Worm (Caenorhabditis elegans) whole organism, L4 larva: ENCODE results near the gene T28A8.3.

ENCODE experiments used
- D1046.2 ChIP-seq: fragments of 200-800 bp; sonication (Bioruptor generic); IDR thresholded peaks from 2 replicates; pipeline ENCODE4 v1.3.6; 2022; ENCODE audit warnings: missing genetic modification characterization, missing compliant biosample characterization
- F37D6.2 ChIP-seq: sonication (generic microtip); optimal IDR thresholded peaks from 2 replicates; lab custom pipeline; 2016; ENCODE audit warnings: mild to moderate bottlenecking, missing genetic modification characterization, missing compliant biosample characterization
- F49E8.2 ChIP-seq: sonication (generic microtip); optimal IDR thresholded peaks from 2 replicates; lab custom pipeline; 2016; ENCODE audit warnings: missing compliant biosample characterization, mild to moderate bottlenecking, missing genetic modification characterization, borderline replicate concordance
- Y48G9A.11 ChIP-seq: fragments of 200-800 bp; sonication (Bioruptor generic); IDR thresholded peaks from 2 replicates; pipeline ENCODE4 v1.3.6; 2022; ENCODE audit warnings: missing genetic modification reagents, missing genetic modification characterization, missing compliant biosample characterization
- aha-1 ChIP-seq: fragments of 150-350 bp; peaks from one replicate; lab custom pipeline; 2014; ENCODE audit warnings: missing biosample characterization, missing genetic modification characterization
- ama-1 ChIP-seq: fragments of 150-350 bp; optimal IDR thresholded peaks from 2 replicates; lab custom pipeline; 2014; ENCODE audit warnings: inconsistent platforms, mixed read lengths
- attf-4 ChIP-seq: sonication (generic microtip); optimal IDR thresholded peaks from 3 replicates; lab custom pipeline; 2017; ENCODE audit warnings: missing biosample characterization, missing genetic modification characterization
- ceh-44 ChIP-seq: fragments of 200-800 bp; sonication (Bioruptor generic); IDR thresholded peaks from 2 replicates; pipeline ENCODE4 v1.3.6; 2022; ENCODE audit warnings: missing genetic modification reagents, missing genetic modification characterization, missing compliant biosample characterization
- ceh-82 ChIP-seq: sonication (generic microtip); optimal IDR thresholded peaks from 2 replicates; lab custom pipeline; 2017; ENCODE audit warnings: missing biosample characterization, missing genetic modification characterization
- cey-2 ChIP-seq: sonication (generic microtip); optimal IDR thresholded peaks from 3 replicates; lab custom pipeline; 2017; ENCODE audit warnings: missing genetic modification characterization, mild to moderate bottlenecking, missing compliant biosample characterization, antibody characterized with exemption, borderline replicate concordance; ENCODE audit not compliant: insufficient read depth
- daf-8 ChIP-seq: fragments of 200-800 bp; sonication (Bioruptor generic); IDR thresholded peaks from 2 replicates; pipeline ENCODE4 v1.3.6; 2022; ENCODE audit warnings: missing genetic modification characterization, missing compliant biosample characterization
- dmd-6 ChIP-seq: fragments of 200-800 bp; sonication (Bioruptor generic); IDR thresholded peaks from 2 replicates; pipeline ENCODE4 v1.3.6; 2022; ENCODE audit warnings: missing genetic modification reagents, missing genetic modification characterization, missing compliant biosample characterization
- dve-1 ChIP-seq: sonication (generic microtip); optimal IDR thresholded peaks from 2 replicates; lab custom pipeline; 2017; ENCODE audit warnings: antibody characterized with exemption, mild to moderate bottlenecking, missing genetic modification characterization, missing compliant biosample characterization; ENCODE audit not compliant: insufficient read depth
- egl-27 ChIP-seq: sonication (generic microtip); optimal IDR thresholded peaks from 3 replicates; lab custom pipeline; 2017; ENCODE audit warnings: missing biosample characterization, missing genetic modification reagents, missing genetic modification characterization
- egl-43 ChIP-seq: fragments of 200-800 bp; sonication (Bioruptor generic); IDR thresholded peaks from 2 replicates; pipeline ENCODE4 v1.3.6; 2022; ENCODE audit warnings: missing genetic modification reagents, missing genetic modification characterization, missing compliant biosample characterization
- gei-8 ChIP-seq: fragments of 200-800 bp; sonication (Bioruptor generic); optimal IDR thresholded peaks from 2 replicates; lab custom pipeline; 2018; ENCODE audit warnings: mild to moderate bottlenecking, missing genetic modification characterization, missing compliant biosample characterization
- hlh-30 ChIP-seq: sonication (generic microtip); optimal IDR thresholded peaks from 2 replicates; lab custom pipeline; 2017; ENCODE audit warnings: antibody characterized with exemption, mild to moderate bottlenecking, missing genetic modification characterization, missing compliant biosample characterization; ENCODE audit not compliant: insufficient read depth
- jun-1 ChIP-seq: fragments of 150-350 bp; optimal IDR thresholded peaks from 2 replicates; lab custom pipeline; 2014; ENCODE audit warnings: missing biosample characterization, missing genetic modification reagents, missing genetic modification characterization
- lin-38 ChIP-seq: fragments of 200-800 bp; sonication (Bioruptor generic); IDR thresholded peaks from 2 replicates; pipeline ENCODE4 v1.3.6; 2022; ENCODE audit warnings: missing genetic modification reagents, missing genetic modification characterization, missing compliant biosample characterization
- lin-39 ChIP-seq: fragments of 150-350 bp; optimal IDR thresholded peaks from 2 replicates; lab custom pipeline; 2014; ENCODE audit warnings: missing biosample characterization, missing genetic modification reagents, missing genetic modification characterization
- madf-5 ChIP-seq, 2 experiments: fragments of 200-800 bp; sonication (Bioruptor generic); IDR thresholded peaks; 2 replicates each; pipeline ENCODE4 v1.3.6; 2022; ENCODE audit warnings: missing compliant biosample characterization in 2 of 2, missing genetic modification characterization in 2 of 2
- mep-1 ChIP-seq: fragments of 150-350 bp; sonication (generic microtip); optimal IDR thresholded peaks from 3 replicates; lab custom pipeline; 2014; ENCODE audit warnings: missing biosample characterization, missing genetic modification characterization
- nhr-102 ChIP-seq: sonication (generic microtip); optimal IDR thresholded peaks from 2 replicates; lab custom pipeline; 2016; ENCODE audit warnings: mild to moderate bottlenecking, missing genetic modification characterization, moderate library complexity, missing compliant biosample characterization
- nhr-42 ChIP-seq: fragments of 200-800 bp; sonication (Bioruptor generic); IDR thresholded peaks from 2 replicates; pipeline ENCODE4 v1.3.6; 2022; ENCODE audit warnings: missing genetic modification characterization, missing compliant biosample characterization
- pha-4 ChIP-seq, 2 experiments: fragments of 150-350 bp in 1 of 2; fragments of 200-800 bp in 1 of 2; sonication (Bioruptor generic) in 1 of 2; IDR thresholded peaks in 1 of 2; optimal IDR thresholded peaks in 1 of 2; 2 replicates each; pipeline versions ENCODE4 v1.3.6 to Lab custom; 2014 to 2022; ENCODE audit warnings: missing genetic modification characterization in 2 of 2, missing genetic modification reagents in 2 of 2, missing biosample characterization in 1 of 2, missing compliant biosample characterization in 1 of 2
- rbr-2 ChIP-seq: sonication (generic microtip); optimal IDR thresholded peaks from 2 replicates; lab custom pipeline; 2016; ENCODE audit warnings: missing genotype, missing genetic modification characterization, missing compliant biosample characterization
- saeg-2 ChIP-seq: fragments of 200-800 bp; sonication (Bioruptor generic); IDR thresholded peaks from 2 replicates; pipeline ENCODE4 v1.3.6; 2022; ENCODE audit warnings: missing genetic modification reagents, missing genetic modification characterization, missing compliant biosample characterization
- set-16 ChIP-seq: fragments of 200-800 bp; sonication (Bioruptor generic); IDR thresholded peaks from 2 replicates; pipeline ENCODE4 v1.3.6; 2022; ENCODE audit warnings: missing genetic modification reagents, missing genetic modification characterization, missing compliant biosample characterization
- skn-1 ChIP-seq: fragments of 150-350 bp; optimal IDR thresholded peaks from 2 replicates; lab custom pipeline; 2014; ENCODE audit warnings: missing biosample characterization, missing genetic modification characterization
- spr-1 ChIP-seq: sonication (generic microtip); optimal IDR thresholded peaks from 2 replicates; lab custom pipeline; 2016; ENCODE audit warnings: mild to moderate bottlenecking, missing genetic modification characterization, missing compliant biosample characterization
- tag-97 ChIP-seq: fragments of 200-800 bp; sonication (Bioruptor generic); IDR thresholded peaks from 2 replicates; pipeline ENCODE4 v1.3.6; 2022; ENCODE audit warnings: missing genetic modification characterization, missing compliant biosample characterization
- unc-62 ChIP-seq, 3 experiments: fragments of 150-350 bp in 1 of 3; sonication (generic microtip); optimal IDR thresholded peaks in 2 of 3; peaks in 1 of 3; 1 replicate in 1 of 3; 2 replicates in 2 of 3; lab custom pipeline; 2014 to 2017; ENCODE audit warnings: missing biosample characterization in 3 of 3, missing genetic modification characterization in 3 of 3, missing genetic modification reagents in 3 of 3, missing genotype in 1 of 3
- vab-7 ChIP-seq: fragments of 200-800 bp; sonication (Bioruptor generic); IDR thresholded peaks from 2 replicates; pipeline ENCODE4 v1.3.6; 2022; ENCODE audit warnings: missing genetic modification reagents, missing genetic modification characterization, missing compliant biosample characterization
- zag-1 ChIP-seq: fragments of 150-350 bp; optimal IDR thresholded peaks from 2 replicates; lab custom pipeline; 2014; ENCODE audit warnings: missing biosample characterization, missing genetic modification characterization
- zip-11 ChIP-seq: fragments of 200-800 bp; sonication (Bioruptor generic); IDR thresholded peaks from 2 replicates; pipeline ENCODE4 v1.3.6; 2022; ENCODE audit warnings: missing genetic modification characterization, missing compliant biosample characterization
- ztf-11 ChIP-seq: fragments of 150-350 bp; optimal IDR thresholded peaks from 2 replicates; lab custom pipeline; 2014; ENCODE audit warnings: missing biosample characterization, missing genetic modification characterization

Gene T28A8.3

DNA sequence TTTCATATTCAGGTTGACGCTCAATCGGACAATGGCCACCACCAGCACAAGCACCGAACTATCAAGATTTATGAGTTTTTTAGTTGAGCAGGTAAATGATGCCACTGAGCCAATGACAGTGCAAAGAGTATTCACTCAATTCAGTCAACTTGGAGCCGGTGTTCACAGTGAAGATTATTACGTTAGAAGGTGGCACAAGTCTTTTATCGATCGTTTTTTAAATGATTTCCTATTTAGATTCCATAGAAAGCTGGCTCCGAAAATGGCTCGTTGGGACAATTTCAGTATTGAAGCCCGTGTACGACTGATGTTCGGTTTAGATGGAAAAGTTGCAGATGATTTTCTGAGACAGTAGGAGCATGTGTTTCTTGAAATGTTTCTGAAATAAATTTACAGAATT lies 4.2 kb upstream of the T28A8.3 start, which contains the start of gene T28A8.5:
Gene T28A8.5, plus strand, starts transcription at position 32 of the 400 bp plus-strand sequence.
- peak in 1 of 2 experiments; percentile 60 for TF ChIP-seq unc-62 (GFP tag; optimal IDR thresholded peaks at IDR 0.05 in 1 of 2; lab: Kevin White, UChicago)
- TF ChIP-seq unc-62 (tag; optimal IDR thresholded peaks at IDR 0.05; lab: Kevin White, UChicago), result no peak
- TF ChIP-seq D1046.2, result no peak
- peak; percentile 88 for TF ChIP-seq aha-1

ce11 chrIII:13502513-13502912 lies 3.3 kb upstream of the T28A8.3 start, which contains the start of gene T28A8.8:
Gene T28A8.8 (plus strand): TSS chrIII:13502813.
- TF ChIP-seq rbr-2 (tag; lab: Kevin White, UChicago) (no peak), ama-1 (lab: Kevin White, UChicago) (no peak), cey-2 (no peak), daf-8 (GFP tag; lab: Robert Waterston, UW) (no peak), nhr-42 (no peak), lin-39 (tag; lab: Kevin White, UChicago) (no peak), ceh-82 (tag; lab: Kevin White, UChicago) (no peak), pha-4 (GFP tag; IDR thresholded peaks at IDR 0.05; lab: Robert Waterston, UW) (no peak), pha-4 (tag; optimal IDR thresholded peaks at IDR 0.05; lab: Kevin White, UChicago) (no peak), tag-97 (GFP tag; lab: Robert Waterston, UW) (no peak), dve-1 (no peak), F37D6.2 (tag; lab: Kevin White, UChicago) (no peak), lin-38 (no peak), egl-27 (tag; lab: Kevin White, UChicago) (no peak), hlh-30 (tag; lab: Kevin White, UChicago) (no peak), jun-1 (tag; lab: Kevin White, UChicago) (no peak), zag-1 (tag; lab: Kevin White, UChicago) (no peak), Y48G9A.11 (GFP tag; lab: Robert Waterston, UW) (no peak), egl-43 (GFP tag; lab: Robert Waterston, UW) (no peak), mep-1 (tag; lab: Kevin White, UChicago) (no peak)

ce11 chrIII:13503379-13503778 lies 2.4 kb upstream of the T28A8.3 start, which contains the start of gene T28A8.4:
Gene T28A8.4 (plus strand): TSS chrIII:13503679.
- TF ChIP-seq F49E8.2 (tag; lab: Kevin White, UChicago), result no peak
- TF ChIP-seq attf-4 (tag; lab: Kevin White, UChicago), result no peak
- no peak for TF ChIP-seq set-16 (GFP tag; lab: Robert Waterston, UW)
- no peak for TF ChIP-seq ztf-11 (tag; lab: Kevin White, UChicago)
- TF ChIP-seq dmd-6 (GFP tag; lab: Robert Waterston, UW), result no peak
- no peak for TF ChIP-seq gei-8 (GFP tag; lab: Kevin White, UChicago)
- no peak for TF ChIP-seq nhr-102 (tag; lab: Kevin White, UChicago)
- TF ChIP-seq spr-1 (tag; lab: Kevin White, UChicago), result no peak
- TF ChIP-seq zip-11 (GFP tag; lab: Robert Waterston, UW), result no peak
- TF ChIP-seq saeg-2 (GFP tag; lab: Robert Waterston, UW), result no peak
- TF ChIP-seq madf-5 (GFP tag; IDR thresholded peaks at IDR 0.05; lab: Robert Waterston, UW), result no peak
- TF ChIP-seq lin-39 (tag; lab: Kevin White, UChicago), result no peak
- no peak for TF ChIP-seq jun-1 (tag; lab: Kevin White, UChicago)
- no peak for TF ChIP-seq F37D6.2 (tag; lab: Kevin White, UChicago)
- no peak for TF ChIP-seq vab-7 (GFP tag; lab: Robert Waterston, UW)
- no peak for TF ChIP-seq skn-1
- TF ChIP-seq ceh-44, result no peak
